Worm (Caenorhabditis elegans): Measurements from ENCODE around the gene C34C12.2.

Gene C34C12.2

ce11 chrIII:3460061-3460460 is 6.5 kb downstream of the C34C12.2 start, which contains the start of gene C34C12.8 (continued):
- TF ChIP-seq lsy-27 (tag; optimal IDR thresholded peaks at IDR 0.05; ENCODE audit: borderline replicate concordance, insufficient read depth) (no peak), him-1 (tag; optimal IDR thresholded peaks at IDR 0.05) (peak; percentile 19), ztf-3 (GFP tag; optimal IDR thresholded peaks at IDR 0.05) (peak; percentile 28), hlh-26 (GFP tag; conservative IDR thresholded peaks at IDR 0.05) (no peak), B0035.1 (tag; optimal IDR thresholded peaks at IDR 0.05) (peak; percentile 57), nfya-1 (tag; optimal IDR thresholded peaks at IDR 0.05; ENCODE audit: borderline replicate concordance, insufficient read depth) (no peak), tbx-9 (tag; optimal IDR thresholded peaks at IDR 0.05; ENCODE audit: borderline replicate concordance) (no peak), sea-2 (GFP tag; IDR thresholded peaks at IDR 0.05) (no peak), ama-1 (optimal IDR thresholded peaks at IDR 0.05) (no peak), ama-1 (GFP tag; optimal IDR thresholded peaks at IDR 0.05) (peak in 1 of 2 experiments; percentile 51), pbrm-1 (GFP tag; IDR thresholded peaks at IDR 0.05) (peak; percentile 96), B0336.3 (GFP tag; IDR thresholded peaks at IDR 0.05) (peak; percentile 97), ztf-18 (tag; optimal IDR thresholded peaks at IDR 0.05) (peak; percentile 99), nhr-120 (GFP tag; IDR thresholded peaks at IDR 0.05) (no peak), pha-4 (tag; optimal IDR thresholded peaks at IDR 0.05) (no peak), ceh-91 (GFP tag; IDR thresholded peaks at IDR 0.05) (peak; percentile 83), ztf-6 (GFP tag; IDR thresholded peaks at IDR 0.05) (no peak), dox-1 (GFP tag; IDR thresholded peaks at IDR 0.05) (peak; percentile 96), B0261.1 (tag; optimal IDR thresholded peaks at IDR 0.05) (peak; percentile 14), ceh-58 (GFP tag; IDR thresholded peaks at IDR 0.05) (no peak), T07F8.4 (tag; optimal IDR thresholded peaks at IDR 0.05) (no peak), Y67H2A.10 (GFP tag; conservative IDR thresholded peaks at IDR 0.05) (peak; percentile 25; the same call in 1 of the 2 replicates), fkh-3 (tag; optimal IDR thresholded peaks at IDR 0.05) (no peak), zfh-2 (GFP tag; conservative IDR thresholded peaks at IDR 0.05) (peak; percentile 50; the same call in 1 of the 2 replicates), ZK185.1 (tag; optimal IDR thresholded peaks at IDR 0.05; ENCODE audit: poor library complexity, severe bottlenecking) (peak; percentile 89), sptf-2 (GFP tag; optimal IDR thresholded peaks at IDR 0.05) (no peak), egl-18 (GFP tag; IDR thresholded peaks at IDR 0.05) (peak; percentile 80; the same call in 1 of the 2 replicates), hmg-20 (GFP tag; IDR thresholded peaks at IDR 0.05) (peak; percentile 90), hlh-12 (tag; optimal IDR thresholded peaks at IDR 0.05) (no peak), madf-3 (GFP tag; IDR thresholded peaks at IDR 0.05) (peak; percentile 96), nfya-2 (GFP tag; IDR thresholded peaks at IDR 0.05) (no peak), chd-7 (tag; optimal IDR thresholded peaks at IDR 0.05) (peak; percentile 33), lsl-1 (GFP tag; optimal IDR thresholded peaks at IDR 0.05) (peak; percentile 89), F22D6.2 (tag; optimal IDR thresholded peaks at IDR 0.05) (peak; percentile 82), akir-1 (GFP tag; optimal IDR thresholded peaks at IDR 0.05) (no peak), bed-1 (GFP tag; IDR thresholded peaks at IDR 0.05) (no peak), ztf-28 (GFP tag; IDR thresholded peaks at IDR 0.05) (peak; percentile 84), athp-1 (tag; optimal IDR thresholded peaks at IDR 0.05) (peak; percentile 93), ekl-4 (GFP tag; IDR thresholded peaks at IDR 0.05) (peak; percentile 96), F23B12.7 (tag; optimal IDR thresholded peaks at IDR 0.05; ENCODE audit: insufficient read depth) (peak; percentile 69), nhr-27 (tag; optimal IDR thresholded peaks at IDR 0.05) (peak; percentile 37), F39B2.1 (GFP tag; IDR thresholded peaks at IDR 0.05) (no peak), snpc-4 (GFP tag; optimal IDR thresholded peaks at IDR 0.05) (peak; percentile 61), snpc-4 (tag; optimal IDR thresholded peaks at IDR 0.05) (peak; percentile 55 to 85 (median 75)), hmg-1.2 (GFP tag; IDR thresholded peaks at IDR 0.05) (peak; percentile 99), Y56A3A.18 (GFP tag; IDR thresholded peaks at IDR 0.05) (peak; percentile 93), mes-4 (tag; optimal IDR thresholded peaks at IDR 0.05) (peak; percentile 44), madf-8 (GFP tag; conservative IDR thresholded peaks at IDR 0.05) (peak; percentile 80), Y53F4B.3 (GFP tag; IDR thresholded peaks at IDR 0.05) (0 out of 2 replicates have a peak, but pooled peaks have one; percentile 11)

Measured in whole organism, young adult.